Worm (Caenorhabditis elegans): Measurements from ENCODE around the gene K02C4.2.

Gene K02C4.2

ce11 chrII:8124867-8125266, 49.3 kb downstream of the K02C4.2 start, which contains the start of gene ire-1 (continued):
- no peak for TF ChIP-seq tbp1 (GFP tag; optimal IDR thresholded peaks at IDR 0.05)
- TF ChIP-seq D2030.7 (GFP tag; IDR thresholded peaks at IDR 0.05), result peak; percentile 12; the same call in 1 of the 2 replicates
- peak; percentile 25; the same call in 1 of the 2 replicates for TF ChIP-seq hmg-1.2 (GFP tag; IDR thresholded peaks at IDR 0.05)
- no peak for TF ChIP-seq athp-1 (tag; optimal IDR thresholded peaks at IDR 0.05)
- peak; percentile 30 to 73 for TF ChIP-seq let-607 (tag; optimal IDR thresholded peaks at IDR 0.05)
- TF ChIP-seq snpc-3.4 (tag; optimal IDR thresholded peaks at IDR 0.05), result peak; percentile 55
- TF ChIP-seq ZK185.1 (tag; optimal IDR thresholded peaks at IDR 0.05; ENCODE audit: poor library complexity, severe bottlenecking), result peak; percentile 37
- no peak for TF ChIP-seq snpc-4 (GFP tag; optimal IDR thresholded peaks at IDR 0.05)
- TF ChIP-seq snpc-4 (tag; optimal IDR thresholded peaks at IDR 0.05), result peak in 1 of 4 experiments; percentile 55
- peak; percentile 45; the same call in 1 of the 2 replicates for TF ChIP-seq F33H1.4 (GFP tag; IDR thresholded peaks at IDR 0.05)
- TF ChIP-seq Y95B8A.8 (GFP tag; IDR thresholded peaks at IDR 0.05), result peak; percentile 47; the same call in 1 of the 2 replicates
- peak; percentile 30; the same call in 1 of the 2 replicates for TF ChIP-seq madf-6 (GFP tag; IDR thresholded peaks at IDR 0.05)

ce11 chrII:8125439-8125838, 49.9 kb downstream of the K02C4.2 start:
- TF ChIP-seq nhr-27 (tag; optimal IDR thresholded peaks at IDR 0.05), result no peak
- no peak for TF ChIP-seq attf-5 (GFP tag; optimal IDR thresholded peaks at IDR 0.05)
- no peak for TF ChIP-seq nhr-179 (tag; optimal IDR thresholded peaks at IDR 0.05)
- no peak for TF ChIP-seq attf-6 (GFP tag; IDR thresholded peaks at IDR 0.05)
- TF ChIP-seq hsf-1 (GFP tag; IDR thresholded peaks at IDR 0.05), result no peak
- no peak for TF ChIP-seq hrde-1 (tag; optimal IDR thresholded peaks at IDR 0.05; ENCODE audit: borderline replicate concordance)
- TF ChIP-seq F39B2.1 (GFP tag; IDR thresholded peaks at IDR 0.05), result no peak
- no peak for TF ChIP-seq akir-1 (GFP tag; optimal IDR thresholded peaks at IDR 0.05)
- no peak for TF ChIP-seq aptf-2 (GFP tag; conservative IDR thresholded peaks at IDR 0.05)
- no peak for TF ChIP-seq ceh-100 (GFP tag; IDR thresholded peaks at IDR 0.05)
- TF ChIP-seq F23B12.7 (tag; optimal IDR thresholded peaks at IDR 0.05; ENCODE audit: insufficient read depth), result no peak
- TF ChIP-seq B0261.1 (tag; optimal IDR thresholded peaks at IDR 0.05), result no peak
- TF ChIP-seq ztf-6 (GFP tag; IDR thresholded peaks at IDR 0.05), result no peak
- no peak for TF ChIP-seq madf-10 (tag; optimal IDR thresholded peaks at IDR 0.05)
- TF ChIP-seq dpff-1 (tag; optimal IDR thresholded peaks at IDR 0.05), result no peak
- no peak for TF ChIP-seq F37B4.10 (GFP tag; IDR thresholded peaks at IDR 0.05)
- no peak for TF ChIP-seq efl-1 (GFP tag; optimal IDR thresholded peaks at IDR 0.05)
- TF ChIP-seq snpc-4 (GFP tag; optimal IDR thresholded peaks at IDR 0.05), result no peak
- TF ChIP-seq snpc-4 (tag; optimal IDR thresholded peaks at IDR 0.05), result no peak
- TF ChIP-seq egl-18 (GFP tag; IDR thresholded peaks at IDR 0.05), result no peak

- no peak for TF ChIP-seq egl-18 (GFP tag; IDR thresholded peaks at IDR 0.05)
- no peak for TF ChIP-seq mxl-1 (tag; optimal IDR thresholded peaks at IDR 0.05)
- TF ChIP-seq tbx-9 (tag; optimal IDR thresholded peaks at IDR 0.05; ENCODE audit: borderline replicate concordance), result no peak
- TF ChIP-seq B0035.1 (tag; optimal IDR thresholded peaks at IDR 0.05), result no peak
- TF ChIP-seq ZK185.1 (tag; optimal IDR thresholded peaks at IDR 0.05; ENCODE audit: poor library complexity, severe bottlenecking), result no peak
- TF ChIP-seq C17E4.6 (GFP tag; IDR thresholded peaks at IDR 0.05), result no peak
- no peak for TF ChIP-seq F49E8.2 (tag; optimal IDR thresholded peaks at IDR 0.05; ENCODE audit: insufficient read depth)
- TF ChIP-seq aptf-3 (GFP tag; IDR thresholded peaks at IDR 0.05), result no peak
- TF ChIP-seq cebp-2 (GFP tag; IDR thresholded peaks at IDR 0.05), result no peak
- no peak for TF ChIP-seq Y53F4B.3 (GFP tag; IDR thresholded peaks at IDR 0.05)
- TF ChIP-seq ztf-28 (GFP tag; IDR thresholded peaks at IDR 0.05), result no peak
- TF ChIP-seq K11D2.4 (GFP tag; IDR thresholded peaks at IDR 0.05), result no peak
- no peak for TF ChIP-seq dox-1 (GFP tag; IDR thresholded peaks at IDR 0.05)
- no peak for TF ChIP-seq lsy-27 (tag; optimal IDR thresholded peaks at IDR 0.05; ENCODE audit: borderline replicate concordance, insufficient read depth)
- TF ChIP-seq attf-6 (GFP tag; IDR thresholded peaks at IDR 0.05), result no peak
- no peak for TF ChIP-seq snpc-3.4 (tag; optimal IDR thresholded peaks at IDR 0.05)
- TF ChIP-seq egl-44 (GFP tag; IDR thresholded peaks at IDR 0.05), result no peak
- no peak for TF ChIP-seq pbrm-1 (GFP tag; IDR thresholded peaks at IDR 0.05)
- no peak for TF ChIP-seq bed-2 (GFP tag; IDR thresholded peaks at IDR 0.05)
- peak; percentile 4 for TF ChIP-seq nhr-80 (tag; optimal IDR thresholded peaks at IDR 0.05)
Observed at ce11 chrII:8126132-8126531, 50.6 kb downstream of the K02C4.2 start.

All from whole organism, young adult.